Worm (Caenorhabditis elegans) whole organism, L4 larva: Measurements from ENCODE around the gene K01A12.4.

Source experiments
- F44E2.7 ChIP-seq: fragments of 200-800 bp; sonication (Bioruptor generic); IDR thresholded peaks from 2 replicates; pipeline ENCODE4 v2.1.2; 2022; ENCODE audit warnings: missing genetic modification characterization, missing compliant biosample characterization
- fos-1 ChIP-seq: fragments of 150-350 bp; optimal IDR thresholded peaks from 2 replicates; lab custom pipeline; 2014; ENCODE audit warnings: missing biosample characterization, missing genetic modification characterization
- hlh-30 ChIP-seq: sonication (generic microtip); optimal IDR thresholded peaks from 2 replicates; lab custom pipeline; 2017; ENCODE audit warnings: antibody characterized with exemption, mild to moderate bottlenecking, missing genetic modification characterization, missing compliant biosample characterization; ENCODE audit not compliant: insufficient read depth
- lin-13 ChIP-seq: fragments of 150-350 bp; optimal IDR thresholded peaks from 2 replicates; lab custom pipeline; 2014; ENCODE audit warnings: missing biosample characterization, missing genetic modification reagents, missing genetic modification characterization
- lin-15B ChIP-seq: fragments of 150-350 bp; sonication (generic microtip); optimal IDR thresholded peaks from 3 replicates; lab custom pipeline; 2014; ENCODE audit warnings: missing biosample characterization, missing genetic modification characterization
- lsy-2 ChIP-seq, 2 experiments: fragments of 150-350 bp in 1 of 2; sonication (generic microtip) in 1 of 2; optimal IDR thresholded peaks; 2 replicates each; lab custom pipeline; 2014 to 2017; ENCODE audit warnings: missing biosample characterization in 2 of 2, missing genetic modification characterization in 2 of 2
- madf-9 ChIP-seq: fragments of 200-800 bp; sonication (Bioruptor generic); conservative IDR thresholded peaks from 2 replicates; pipeline ENCODE4 v1.3.6; 2022; ENCODE audit warnings: missing genetic modification reagents, missing genetic modification characterization, missing compliant biosample characterization
- nhr-237 ChIP-seq: sonication (generic microtip); optimal IDR thresholded peaks from 2 replicates; lab custom pipeline; 2017; ENCODE audit warnings: missing biosample characterization, missing genetic modification characterization
- nhr-25 ChIP-seq: sonication (generic microtip); optimal IDR thresholded peaks from 2 replicates; lab custom pipeline; 2017; ENCODE audit warnings: missing genetic modification characterization, mild to moderate bottlenecking, missing compliant biosample characterization, antibody characterized with exemption, moderate library complexity, borderline replicate concordance; ENCODE audit not compliant: insufficient read depth
- nhr-28 ChIP-seq: fragments of 150-350 bp; optimal IDR thresholded peaks from 2 replicates; lab custom pipeline; 2014; ENCODE audit warnings: missing biosample characterization, missing genetic modification characterization
- nhr-41 ChIP-seq: fragments of 200-800 bp; sonication (Bioruptor generic); IDR thresholded peaks from 2 replicates; pipeline ENCODE4 v1.3.6; 2022; ENCODE audit warnings: missing genetic modification reagents, missing genetic modification characterization, missing compliant biosample characterization
- zag-1 ChIP-seq: fragments of 150-350 bp; optimal IDR thresholded peaks from 2 replicates; lab custom pipeline; 2014; ENCODE audit warnings: missing biosample characterization, missing genetic modification characterization

DNA sequence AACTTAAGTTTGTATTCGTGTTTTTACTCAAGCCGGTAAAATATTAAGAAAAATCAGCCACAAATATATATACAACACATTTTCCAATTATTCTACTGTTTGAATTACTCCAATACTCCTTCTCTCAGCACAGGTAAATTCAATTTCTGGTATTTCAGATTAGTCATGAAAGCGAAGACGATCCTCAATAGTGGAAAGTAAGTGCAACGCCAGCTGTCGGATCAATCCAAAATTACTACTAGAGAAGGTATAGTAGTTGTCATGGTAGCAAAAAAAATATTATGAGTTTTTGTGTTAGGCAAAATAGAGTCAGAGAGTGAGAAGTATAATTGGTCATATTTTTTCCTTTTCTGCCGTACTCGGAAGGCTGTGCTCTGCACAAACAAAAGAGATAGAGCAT is 2.3 kb downstream of the K01A12.4 start, which contains the start of gene K01A12.2:
- TF ChIP-seq nhr-25 (tag; lab: Kevin White, UChicago) (no peak), zag-1 (tag; lab: Kevin White, UChicago) (no peak), lin-13 (GFP tag; lab: Kevin White, UChicago) (no peak), nhr-41 (GFP tag; lab: Robert Waterston, UW) (no peak), nhr-237 (tag; lab: Kevin White, UChicago) (no peak), fos-1 (tag; lab: Kevin White, UChicago) (no peak), madf-9 (GFP tag; lab: Robert Waterston, UW) (no peak), lsy-2 (tag; optimal IDR thresholded peaks at IDR 0.05; lab: Kevin White, UChicago) (no peak), F44E2.7 (GFP tag; lab: Robert Waterston, UW) (no peak), hlh-30 (tag; lab: Kevin White, UChicago) (no peak), nhr-28 (tag; lab: Kevin White, UChicago) (no peak), lin-15B (tag; lab: Kevin White, UChicago) (no peak)
